Fruit fly (Drosophila melanogaster): ENCODE measurements around the gene Akap200.

Gene Akap200

dm6 chr2L:8463144-8464106 lies 47.9 kb downstream of the Akap200 start, which contains the start of gene Agpat2 (continued):
- peak in 1 of 2 experiments; percentile 38 for TF ChIP-seq crp (GFP tag; optimal IDR thresholded peaks at IDR 0.05)
- TF ChIP-seq CkIIα-i1 (GFP tag; IDR thresholded peaks at IDR 0.05): no peak
- TF ChIP-seq gro (GFP tag; optimal IDR thresholded peaks at IDR 0.05): peak; percentile 69
- peak; percentile 77 for TF ChIP-seq CG14014 (GFP tag; IDR thresholded peaks at IDR 0.05)
- TF ChIP-seq org-1 (GFP tag; optimal IDR thresholded peaks at IDR 0.05): peak; percentile 77
- TF ChIP-seq CG13424 (tag; optimal IDR thresholded peaks at IDR 0.05): peak; percentile 88
- peak; percentile 38 for TF ChIP-seq nerfin-1 (tag; optimal IDR thresholded peaks at IDR 0.05)
- TF ChIP-seq ap (GFP tag; IDR thresholded peaks at IDR 0.05): peak; percentile 69
- peak; percentile 77 for TF ChIP-seq Fer3 (tag; optimal IDR thresholded peaks at IDR 0.05)
- peak; percentile 19 for TF ChIP-seq TFAM (GFP tag; optimal IDR thresholded peaks at IDR 0.05)
- TF ChIP-seq da (GFP tag; optimal IDR thresholded peaks at IDR 0.05): peak; percentile 30
- TF ChIP-seq Dp (GFP tag; optimal IDR thresholded peaks at IDR 0.05): no peak
- peak; percentile 75 for TF ChIP-seq tx (GFP tag; optimal IDR thresholded peaks at IDR 0.05)
- peak; percentile 29 for TF ChIP-seq Lhr (GFP tag; optimal IDR thresholded peaks at IDR 0.05)
- peak; percentile 29 for TF ChIP-seq CG2116 (GFP tag; optimal IDR thresholded peaks at IDR 0.05)
- TF ChIP-seq eyg (GFP tag; optimal IDR thresholded peaks at IDR 0.05): peak; percentile 61
- peak; percentile 85 for TF ChIP-seq Meics (GFP tag; optimal IDR thresholded peaks at IDR 0.05)
- peak; percentile 20; the same call in 1 of the 2 replicates for TF ChIP-seq Adf1 (GFP tag; IDR thresholded peaks at IDR 0.05)
- peak; percentile 75 to 85 for TF ChIP-seq chif (GFP tag; optimal IDR thresholded peaks at IDR 0.05)
- TF ChIP-seq Oaz (GFP tag; IDR thresholded peaks at IDR 0.05): peak; percentile 46
- TF ChIP-seq tup (GFP tag; optimal IDR thresholded peaks at IDR 0.05): peak; percentile 71
- TF ChIP-seq Spps (tag; optimal IDR thresholded peaks at IDR 0.05): peak; percentile 74
- peak; percentile 31 for TF ChIP-seq CG4617 (GFP tag; optimal IDR thresholded peaks at IDR 0.05; ENCODE audit: borderline replicate concordance)
- no peak for TF ChIP-seq CG6175 (GFP tag; IDR thresholded peaks at IDR 0.05)
- TF ChIP-seq Dfd (GFP tag; optimal IDR thresholded peaks at IDR 0.05): no peak
- TF ChIP-seq CG13123 (GFP tag; optimal IDR thresholded peaks at IDR 0.05): peak; percentile 60
- TF ChIP-seq sc (optimal IDR thresholded peaks at IDR 0.05): no peak
- peak; percentile 80 for TF ChIP-seq sc (GFP tag; optimal IDR thresholded peaks at IDR 0.05)
- TF ChIP-seq luna (GFP tag; optimal IDR thresholded peaks at IDR 0.05): no peak
- TF ChIP-seq fu2 (GFP tag; optimal IDR thresholded peaks at IDR 0.05): peak; percentile 72
- peak; percentile 71 for TF ChIP-seq CG1602 (GFP tag; optimal IDR thresholded peaks at IDR 0.05)
- TF ChIP-seq wor (GFP tag; IDR thresholded peaks at IDR 0.05): peak; percentile 68
- TF ChIP-seq Rfx (GFP tag; IDR thresholded peaks at IDR 0.05): peak; percentile 72
- no peak for TF ChIP-seq fru (optimal IDR thresholded peaks at IDR 0.05)
- no peak for TF ChIP-seq Trl (optimal IDR thresholded peaks at IDR 0.05)
- TF ChIP-seq Trl (GFP tag; optimal IDR thresholded peaks at IDR 0.05): peak; percentile 78
- TF ChIP-seq Elba2 (GFP tag; optimal IDR thresholded peaks at IDR 0.05): no peak
- TF ChIP-seq CG10543 (GFP tag; optimal IDR thresholded peaks at IDR 0.05): peak; percentile 67
- TF ChIP-seq Poxn (GFP tag; IDR thresholded peaks at IDR 0.05): 0 out of 2 replicates have a peak, but pooled peaks have one; percentile 15
- TF ChIP-seq zen (tag; optimal IDR thresholded peaks at IDR 0.05): peak; percentile 74
- peak; percentile 90 for TF ChIP-seq Fer1 (GFP tag; optimal IDR thresholded peaks at IDR 0.05)
- peak; percentile 58; the same call in 1 of the 2 replicates for TF ChIP-seq aop (GFP tag; IDR thresholded peaks at IDR 0.05)
- TF ChIP-seq h (optimal IDR thresholded peaks at IDR 0.05): no peak
- TF ChIP-seq CG3847 (GFP tag; IDR thresholded peaks at IDR 0.05): peak; percentile 65
- TF ChIP-seq CG7839 (tag; optimal IDR thresholded peaks at IDR 0.05): peak; percentile 90
- TF ChIP-seq CG15479 (GFP tag; optimal IDR thresholded peaks at IDR 0.05): no peak
- peak; percentile 66 for TF ChIP-seq D19B (GFP tag; optimal IDR thresholded peaks at IDR 0.05)
- TF ChIP-seq CG6813 (GFP tag; optimal IDR thresholded peaks at IDR 0.05): peak; percentile 88
- TF ChIP-seq tin (GFP tag; optimal IDR thresholded peaks at IDR 0.05): peak; percentile 81
- 0 out of 4 replicates have a peak, but pooled peaks have one; percentile 14 for TF ChIP-seq chinmo (GFP tag; IDR thresholded peaks at IDR 0.05; ENCODE audit: partially characterized antibody)

Measured in whole organism, embryonic.